Worm (Caenorhabditis elegans): Measurements from ENCODE around the gene sti-1.
A peak's percentile ranks its signal among the peaks of the same experiment; 100 is the strongest.

sti-1 gene

DNA sequence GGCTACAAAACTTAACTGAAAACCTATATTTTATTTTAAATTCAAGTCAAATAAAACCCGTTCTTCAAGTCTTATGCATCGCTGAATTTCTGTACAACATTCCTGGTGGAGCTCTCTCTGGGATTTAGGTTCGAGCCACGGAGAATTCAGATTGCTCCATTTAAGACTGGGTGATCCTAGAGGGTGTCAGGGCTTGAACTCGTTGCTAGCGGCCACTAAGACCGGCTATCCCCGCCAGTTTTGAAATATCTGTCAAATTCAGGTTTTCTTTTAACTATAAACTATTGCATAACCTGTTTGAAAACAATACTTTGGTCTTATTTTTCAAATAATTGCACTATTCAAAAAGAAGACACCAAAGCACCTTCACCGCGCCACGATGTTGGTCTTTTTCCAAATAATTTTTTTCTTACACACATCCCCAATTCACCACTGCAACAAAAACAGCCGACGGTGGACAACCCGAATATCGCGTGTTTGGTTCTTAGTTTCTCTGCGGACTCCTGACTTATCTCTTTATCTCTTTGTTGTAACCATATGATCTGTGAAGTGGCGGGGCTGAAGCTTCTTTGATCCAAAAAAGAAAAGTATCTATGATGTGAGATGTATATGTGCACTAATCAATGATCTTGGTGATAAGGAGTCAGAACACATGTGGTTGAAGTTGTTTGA is 44.4 kb upstream of the sti-1 start (continued):
- TF ChIP-seq lim-7 (GFP tag; IDR thresholded peaks at IDR 0.05): no peak
- TF ChIP-seq nhr-28 (tag; optimal IDR thresholded peaks at IDR 0.05): peak; percentile 68
- peak; percentile 15 for TF ChIP-seq zip-2 (tag; optimal IDR thresholded peaks at IDR 0.05)
- no peak for TF ChIP-seq ztf-7 (tag; optimal IDR thresholded peaks at IDR 0.05)
- peak; percentile 23 for TF ChIP-seq T20F7.1 (GFP tag; optimal IDR thresholded peaks at IDR 0.05)
- peak; percentile 98 for TF ChIP-seq aha-1 (tag)
- TF ChIP-seq nhr-76 (tag; optimal IDR thresholded peaks at IDR 0.05): no peak
- no peak for TF ChIP-seq unc-62 (GFP tag; optimal IDR thresholded peaks at IDR 0.05 in 1 of 2)
- no peak for TF ChIP-seq unc-62 (tag; optimal IDR thresholded peaks at IDR 0.05)
- TF ChIP-seq mdl-1 (tag; optimal IDR thresholded peaks at IDR 0.05): peak; percentile 26 to 81
- TF ChIP-seq pha-4 (GFP tag; IDR thresholded peaks at IDR 0.05): 0 out of 2 replicates have a peak, but pooled peaks have one; percentile 14
- no peak for TF ChIP-seq pha-4 (tag; optimal IDR thresholded peaks at IDR 0.05)
- TF ChIP-seq Y105C5A.15 (GFP tag; IDR thresholded peaks at IDR 0.05): 0 out of 2 replicates have a peak, but pooled peaks have one; percentile 28
- no peak for TF ChIP-seq snpc-1.2 (GFP tag; IDR thresholded peaks at IDR 0.05)
- TF ChIP-seq lsy-2 (tag; optimal IDR thresholded peaks at IDR 0.05): peak in 1 of 2 experiments; percentile 69
- TF ChIP-seq tag-97 (GFP tag; IDR thresholded peaks at IDR 0.05): no peak
- peak; percentile 94 for TF ChIP-seq hlh-11 (tag; optimal IDR thresholded peaks at IDR 0.05)
- TF ChIP-seq lin-38 (GFP tag; IDR thresholded peaks at IDR 0.05): peak; percentile 13; the same call in 1 of the 2 replicates
- peak; percentile 13; the same call in 1 of the 2 replicates for TF ChIP-seq dmd-6 (GFP tag; IDR thresholded peaks at IDR 0.05)
- no peak for TF ChIP-seq D1046.2 (GFP tag; IDR thresholded peaks at IDR 0.05)
- TF ChIP-seq nhr-102 (tag; optimal IDR thresholded peaks at IDR 0.05): peak; percentile 18

- TF ChIP-seq mep-1 (tag; optimal IDR thresholded peaks at IDR 0.05) (peak; percentile 78), daf-16 (GFP tag; optimal IDR thresholded peaks at IDR 0.05) (peak in 1 of 2 experiments; percentile 52), daf-16 (tag; optimal IDR thresholded peaks at IDR 0.05) (peak; percentile 94), daf-19 (GFP tag; conservative IDR thresholded peaks at IDR 0.05) (no peak), dpl-1 (GFP tag; optimal IDR thresholded peaks at IDR 0.05) (no peak), ceh-44 (GFP tag; IDR thresholded peaks at IDR 0.05) (no peak), vab-7 (GFP tag; IDR thresholded peaks at IDR 0.05) (no peak), daf-8 (GFP tag; IDR thresholded peaks at IDR 0.05) (no peak), hmg-1.1 (GFP tag; IDR thresholded peaks at IDR 0.05) (no peak), ZK546.5 (tag; optimal IDR thresholded peaks at IDR 0.05) (no peak), pha-4 (GFP tag; IDR thresholded peaks at IDR 0.05) (0 out of 2 replicates have a peak, but pooled peaks have one; percentile 11), pha-4 (tag; optimal IDR thresholded peaks at IDR 0.05) (no peak), Y75B8A.6 (GFP tag; IDR thresholded peaks at IDR 0.05) (no peak), ztf-7 (tag; optimal IDR thresholded peaks at IDR 0.05) (no peak), pqm-1 (tag; optimal IDR thresholded peaks at IDR 0.05) (no peak), nhr-28 (tag; optimal IDR thresholded peaks at IDR 0.05) (peak; percentile 19), set-16 (GFP tag; IDR thresholded peaks at IDR 0.05) (no peak), F37D6.2 (tag; optimal IDR thresholded peaks at IDR 0.05) (no peak), lin-39 (tag; optimal IDR thresholded peaks at IDR 0.05) (no peak), ZK337.2 (GFP tag; IDR thresholded peaks at IDR 0.05) (no peak), ceh-32 (tag; optimal IDR thresholded peaks at IDR 0.05; ENCODE audit: poor library complexity) (no peak), jun-1 (tag; optimal IDR thresholded peaks at IDR 0.05) (no peak), unc-62 (GFP tag; optimal IDR thresholded peaks at IDR 0.05 in 1 of 2) (peak in 1 of 2 experiments; percentile 60), unc-62 (tag; optimal IDR thresholded peaks at IDR 0.05) (no peak), nhr-41 (GFP tag; IDR thresholded peaks at IDR 0.05) (no peak), duxl-1 (tag; optimal IDR thresholded peaks at IDR 0.05; ENCODE audit: poor library complexity) (peak; percentile 80), zag-1 (tag; optimal IDR thresholded peaks at IDR 0.05) (no peak), snpc-1.2 (GFP tag; IDR thresholded peaks at IDR 0.05) (no peak), tra-1 (GFP tag; IDR thresholded peaks at IDR 0.05) (no peak), nhr-42 (GFP tag; IDR thresholded peaks at IDR 0.05) (0 out of 2 replicates have a peak, but pooled peaks have one; percentile 4), mdl-1 (tag; optimal IDR thresholded peaks at IDR 0.05) (peak in 1 of 2 experiments; percentile 74), saeg-2 (GFP tag; IDR thresholded peaks at IDR 0.05) (no peak), zip-11 (GFP tag; IDR thresholded peaks at IDR 0.05) (no peak), lin-15B (tag; optimal IDR thresholded peaks at IDR 0.05) (no peak), nhr-111 (GFP tag; optimal IDR thresholded peaks at IDR 0.05) (no peak), F26F4.8 (GFP tag; conservative IDR thresholded peaks at IDR 0.05) (no peak), F10B5.3 (tag; optimal IDR thresholded peaks at IDR 0.05) (no peak)
Measured at ce11 chrV:730216-730615, 43.1 kb upstream of the sti-1 start.
